Fruit fly (Drosophila melanogaster): Measurements from ENCODE around the gene CG43394.
A peak's percentile ranks its signal among the peaks of the same experiment; 100 is the strongest.

The CG43394 gene

dm6 chr2L:8204996-8205567, 59.5 kb downstream of the CG43394 start, which contains the start of gene SLC5A11 (continued):
- TF ChIP-seq Taf1 (GFP tag; IDR thresholded peaks at IDR 0.05) (peak; percentile 99), CG17612 (GFP tag; IDR thresholded peaks at IDR 0.05) (peak; percentile 88), CG12769 (tag; optimal IDR thresholded peaks at IDR 0.05) (peak; percentile 83), Atf3 (GFP tag; optimal IDR thresholded peaks at IDR 0.05) (no peak), Side (GFP tag; optimal IDR thresholded peaks at IDR 0.05) (peak; percentile 58), CG9876 (GFP tag; optimal IDR thresholded peaks at IDR 0.05) (peak; percentile 54), inv (GFP tag; IDR thresholded peaks at IDR 0.05; ENCODE audit: partially characterized antibody) (no peak), Abd-B (GFP tag; optimal IDR thresholded peaks at IDR 0.05) (peak; percentile 99), CG30431 (GFP tag; optimal IDR thresholded peaks at IDR 0.05) (peak; percentile 23), CG6854 (GFP tag; optimal IDR thresholded peaks at IDR 0.05) (peak; percentile 99), ro (GFP tag; IDR thresholded peaks at IDR 0.05) (peak; percentile 92), otp (GFP tag; IDR thresholded peaks at IDR 0.05) (peak; percentile 97), prd (optimal IDR thresholded peaks at IDR 0.05) (no peak), prd (GFP tag; IDR thresholded peaks at IDR 0.05) (peak; percentile 97), cato (GFP tag; optimal IDR thresholded peaks at IDR 0.05; ENCODE audit: borderline replicate concordance) (peak; percentile 87), rib (GFP tag; IDR thresholded peaks at IDR 0.05) (peak; percentile 95), CG15696 (tag; optimal IDR thresholded peaks at IDR 0.05) (peak; percentile 70), CG12659 (GFP tag; optimal IDR thresholded peaks at IDR 0.05) (peak; percentile 96), CG15479 (GFP tag; optimal IDR thresholded peaks at IDR 0.05) (peak; percentile 59), zen (tag; optimal IDR thresholded peaks at IDR 0.05) (peak; percentile 80), dysf (GFP tag; IDR thresholded peaks at IDR 0.05) (peak; percentile 99), CG15514 (GFP tag; optimal IDR thresholded peaks at IDR 0.05) (peak; percentile 92), Atf-2 (GFP tag; optimal IDR thresholded peaks at IDR 0.05) (peak; percentile 95), shn (GFP tag; optimal IDR thresholded peaks at IDR 0.05) (peak; percentile 56), Ada2b (GFP tag; IDR thresholded peaks at IDR 0.05) (peak; percentile 79), en (GFP tag; optimal IDR thresholded peaks at IDR 0.05) (no peak), phol (tag; optimal IDR thresholded peaks at IDR 0.05) (peak; percentile 92), knrl (GFP tag; IDR thresholded peaks at IDR 0.05; ENCODE audit: partially characterized antibody) (no peak; the same call in 2 of the 3 replicates), CG8765 (GFP tag; IDR thresholded peaks at IDR 0.05) (peak; percentile 85; the same call in 1 of the 2 replicates), schlank (tag; optimal IDR thresholded peaks at IDR 0.05) (peak; percentile 70), CG13287 (GFP tag; IDR thresholded peaks at IDR 0.05; ENCODE audit: partially characterized antibody) (no peak; the same call in 1 of the 2 replicates), CG4360 (GFP tag; IDR thresholded peaks at IDR 0.05) (peak; percentile 78), CG7928 (GFP tag; optimal IDR thresholded peaks at IDR 0.05) (peak; percentile 64), gsb (GFP tag; IDR thresholded peaks at IDR 0.05) (peak; percentile 96), CG43689 (GFP tag; IDR thresholded peaks at IDR 0.05) (peak; percentile 88), fd96Cb (tag; optimal IDR thresholded peaks at IDR 0.05) (peak; percentile 99), H2.0 (GFP tag; IDR thresholded peaks at IDR 0.05) (peak; percentile 100), CG3726 (GFP tag; IDR thresholded peaks at IDR 0.05) (peak; percentile 98), Doc3 (GFP tag; IDR thresholded peaks at IDR 0.05; ENCODE audit: partially characterized antibody) (no peak), CG14710 (tag; optimal IDR thresholded peaks at IDR 0.05) (peak; percentile 88), Atf6 (GFP tag; IDR thresholded peaks at IDR 0.05) (peak; percentile 100), CkIIα-i1 (GFP tag; IDR thresholded peaks at IDR 0.05) (no peak), CG13123 (GFP tag; optimal IDR thresholded peaks at IDR 0.05) (peak; percentile 87), CG7786 (GFP tag; optimal IDR thresholded peaks at IDR 0.05) (peak; percentile 78), bab2 (GFP tag; optimal IDR thresholded peaks at IDR 0.05) (peak; percentile 99), CG18262 (tag; optimal IDR thresholded peaks at IDR 0.05) (peak; percentile 96), exex (tag; optimal IDR thresholded peaks at IDR 0.05) (peak; percentile 85), CG16813 (GFP tag; IDR thresholded peaks at IDR 0.05; ENCODE audit: partially characterized antibody) (no peak), Six4 (GFP tag; optimal IDR thresholded peaks at IDR 0.05) (peak; percentile 97), Hmr (GFP tag; optimal IDR thresholded peaks at IDR 0.05) (peak; percentile 98)

Data from whole organism, embryonic.